Worm (Caenorhabditis elegans): ENCODE data around the gene sms-1.

The sms-1 gene

ce11 chrIV:11480027-11480896 lies 17.7 kb downstream of the sms-1 start, which contains the start of the genes mbf-1 and nse-4 (continued):
- no peak for TF ChIP-seq nhr-67 (tag; optimal IDR thresholded peaks at IDR 0.05)
- TF ChIP-seq tbx-2 (tag; optimal IDR thresholded peaks at IDR 0.05) = no peak
- TF ChIP-seq pha-4 (tag; optimal IDR thresholded peaks at IDR 0.05) = peak; percentile 60

DNA sequence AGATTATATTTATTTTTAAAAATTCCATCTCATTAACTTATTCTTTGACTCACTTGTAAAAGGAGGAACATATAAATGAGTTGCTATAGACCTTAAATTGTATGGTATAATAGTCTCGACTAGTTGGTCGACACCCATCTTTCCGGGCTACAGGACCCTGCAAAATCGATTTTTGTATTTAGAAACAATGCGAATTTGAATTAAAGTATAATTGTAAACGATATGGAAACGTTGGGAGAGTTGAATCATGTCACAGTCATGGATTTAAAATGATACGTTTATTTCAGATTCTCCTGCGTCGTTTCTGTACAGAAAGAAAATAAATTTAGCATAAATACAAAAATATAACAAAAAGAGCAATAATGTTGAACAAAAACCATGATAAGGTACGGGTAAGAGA lies 18.9 kb downstream of the sms-1 start, which contains the start of gene catp-8:
TSS of gene catp-8 (minus strand) at position 157 of the 400 bp plus-strand sequence.
- TF ChIP-seq ceh-16 (tag; optimal IDR thresholded peaks at IDR 0.05) (no peak), ama-1 (optimal IDR thresholded peaks at IDR 0.05) (peak; percentile 73), eor-1 (tag; optimal IDR thresholded peaks at IDR 0.05) (no peak), lin-39 (tag; optimal IDR thresholded peaks at IDR 0.05) (no peak)

DNA sequence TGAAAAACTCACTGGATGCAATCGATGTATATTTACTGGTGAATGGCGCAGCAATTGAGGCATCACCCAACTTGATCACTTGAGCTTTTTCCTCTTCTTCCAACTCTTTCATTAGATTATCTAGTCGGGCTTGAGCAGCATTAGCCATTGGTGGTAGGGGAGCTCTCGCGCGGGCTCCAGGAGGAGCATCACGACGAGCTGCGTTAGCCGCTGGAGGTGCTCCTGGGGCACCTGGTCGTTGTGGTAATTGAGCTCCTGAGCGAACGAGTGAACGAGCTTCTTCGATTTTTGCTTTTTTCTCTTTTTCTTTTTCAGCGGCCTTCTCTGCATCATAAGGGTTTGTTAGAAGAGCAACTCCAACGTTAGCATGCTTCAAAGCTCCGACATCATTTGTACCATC lies 22.9 kb downstream of the sms-1 start:
- no peak for TF ChIP-seq ama-1 (optimal IDR thresholded peaks at IDR 0.05)
- TF ChIP-seq sea-2 (GFP tag; optimal IDR thresholded peaks at IDR 0.05) = no peak
- no peak for TF ChIP-seq unc-62 (GFP tag; optimal IDR thresholded peaks at IDR 0.05)
- TF ChIP-seq mdl-1 (tag; optimal IDR thresholded peaks at IDR 0.05) = no peak
- TF ChIP-seq nhr-23 (tag; optimal IDR thresholded peaks at IDR 0.05) = no peak
- no peak for TF ChIP-seq nhr-28 (tag; optimal IDR thresholded peaks at IDR 0.05)
- no peak for TF ChIP-seq nhr-25 (tag; optimal IDR thresholded peaks at IDR 0.05)
- TF ChIP-seq mml-1 (tag; optimal IDR thresholded peaks at IDR 0.05) = no peak
- no peak for TF ChIP-seq daf-12 (tag; optimal IDR thresholded peaks at IDR 0.05)
- no peak for TF ChIP-seq nhr-11 (tag; optimal IDR thresholded peaks at IDR 0.05)
- TF ChIP-seq lin-15B (tag; optimal IDR thresholded peaks at IDR 0.05) = no peak
- no peak for TF ChIP-seq nhr-12 (tag; optimal IDR thresholded peaks at IDR 0.05)
- TF ChIP-seq snpc-4 (tag; optimal IDR thresholded peaks at IDR 0.05) = no peak
- no peak for TF ChIP-seq nhr-43 (tag; optimal IDR thresholded peaks at IDR 0.05; ENCODE audit: poor library complexity, severe bottlenecking)
- no peak for TF ChIP-seq pha-4 (tag; optimal IDR thresholded peaks at IDR 0.05)
- no peak for TF ChIP-seq egl-27 (tag; optimal IDR thresholded peaks at IDR 0.05)
- no peak for TF ChIP-seq nfya-1 (tag; optimal IDR thresholded peaks at IDR 0.05; ENCODE audit: insufficient read depth)
- no peak for TF ChIP-seq lin-39 (tag; optimal IDR thresholded peaks at IDR 0.05)
- TF ChIP-seq aly-2 (tag; optimal IDR thresholded peaks at IDR 0.05) = no peak
- no peak for TF ChIP-seq nhr-76 (tag; optimal IDR thresholded peaks at IDR 0.05)

ce11 chrIV:11474067-11474466 lies 23.9 kb downstream of the sms-1 start:
- no peak for TF ChIP-seq zag-1 (tag; optimal IDR thresholded peaks at IDR 0.05)
- TF ChIP-seq fkh-2 (tag; optimal IDR thresholded peaks at IDR 0.05) = no peak
- no peak for TF ChIP-seq jun-1 (tag; optimal IDR thresholded peaks at IDR 0.05)
- TF ChIP-seq nhr-237 (tag; optimal IDR thresholded peaks at IDR 0.05) = no peak
- peak; percentile 34 for TF ChIP-seq skn-1 (tag; optimal IDR thresholded peaks at IDR 0.05)
- no peak for TF ChIP-seq nhr-25 (tag; optimal IDR thresholded peaks at IDR 0.05)
- no peak for TF ChIP-seq unc-62 (GFP tag; optimal IDR thresholded peaks at IDR 0.05)
- peak; percentile 87 for TF ChIP-seq ama-1 (optimal IDR thresholded peaks at IDR 0.05)
- peak; percentile 53 for TF ChIP-seq nfya-1 (tag; optimal IDR thresholded peaks at IDR 0.05; ENCODE audit: insufficient read depth)
- TF ChIP-seq nhr-28 (tag; optimal IDR thresholded peaks at IDR 0.05) = no peak
- peak; percentile 44 for TF ChIP-seq ceh-82 (tag; optimal IDR thresholded peaks at IDR 0.05)
- TF ChIP-seq fkh-10 (GFP tag; optimal IDR thresholded peaks at IDR 0.05) = no peak
- peak; percentile 80 for TF ChIP-seq lsy-12 (tag; optimal IDR thresholded peaks at IDR 0.05)
- TF ChIP-seq nhr-23 (tag; optimal IDR thresholded peaks at IDR 0.05) = peak; percentile 76
- TF ChIP-seq R02D3.7 (tag; optimal IDR thresholded peaks at IDR 0.05) = peak; percentile 2
- peak; percentile 35 for TF ChIP-seq fos-1 (tag; optimal IDR thresholded peaks at IDR 0.05)
- peak; percentile 3 for TF ChIP-seq elt-1 (tag; optimal IDR thresholded peaks at IDR 0.05)
- no peak for TF ChIP-seq mdl-1 (tag; optimal IDR thresholded peaks at IDR 0.05)
- no peak for TF ChIP-seq elt-3 (tag; optimal IDR thresholded peaks at IDR 0.05)
- peak; percentile 71 for TF ChIP-seq tbx-2 (tag; optimal IDR thresholded peaks at IDR 0.05)
- no peak for TF ChIP-seq ceh-9 (tag; optimal IDR thresholded peaks at IDR 0.05)
- TF ChIP-seq nhr-11 (tag; optimal IDR thresholded peaks at IDR 0.05) = no peak
- TF ChIP-seq mml-1 (tag; optimal IDR thresholded peaks at IDR 0.05) = no peak
- no peak for TF ChIP-seq daf-12 (tag; optimal IDR thresholded peaks at IDR 0.05)
- TF ChIP-seq nhr-76 (tag; optimal IDR thresholded peaks at IDR 0.05) = peak; percentile 26
- no peak for TF ChIP-seq unc-39 (tag; optimal IDR thresholded peaks at IDR 0.05)
- no peak for TF ChIP-seq ztf-11 (tag; optimal IDR thresholded peaks at IDR 0.05)
- no peak for TF ChIP-seq eor-1 (tag; optimal IDR thresholded peaks at IDR 0.05)
- no peak for TF ChIP-seq egl-27 (tag; optimal IDR thresholded peaks at IDR 0.05)
- TF ChIP-seq sea-2 (GFP tag; optimal IDR thresholded peaks at IDR 0.05) = no peak
- no peak for TF ChIP-seq nhr-12 (tag; optimal IDR thresholded peaks at IDR 0.05)
- peak; percentile 10 for TF ChIP-seq egl-5 (tag; optimal IDR thresholded peaks at IDR 0.05)
- peak; percentile 77 for TF ChIP-seq nhr-43 (tag; optimal IDR thresholded peaks at IDR 0.05; ENCODE audit: poor library complexity, severe bottlenecking)
- no peak for TF ChIP-seq nhr-67 (tag; optimal IDR thresholded peaks at IDR 0.05)
- peak; percentile 45 for TF ChIP-seq snpc-4 (tag; optimal IDR thresholded peaks at IDR 0.05)
- no peak for TF ChIP-seq nhr-77 (tag; optimal IDR thresholded peaks at IDR 0.05)
- peak; percentile 84 for TF ChIP-seq lin-39 (tag; optimal IDR thresholded peaks at IDR 0.05)
- TF ChIP-seq ztf-4 (tag; optimal IDR thresholded peaks at IDR 0.05) = no peak
- TF ChIP-seq hmg-11 (tag; optimal IDR thresholded peaks at IDR 0.05) = peak; percentile 82
